Fruit fly (Drosophila melanogaster) whole organism, prepupa: ENCODE measurements around the gene Girdin.

Experiments
- Blimp-1 ChIP-seq: fragments of 200-800 bp; sonication (Bioruptor generic); optimal IDR thresholded peaks from 3 replicates; lab custom pipeline; 2017; ENCODE audit warnings: missing biosample characterization, missing genetic modification characterization, mild to moderate bottlenecking, moderate library complexity, missing genetic modification reagents
- CG10669 ChIP-seq: fragments of 200-800 bp; sonication (Bioruptor generic); optimal IDR thresholded peaks from 3 replicates; lab custom pipeline; 2018; ENCODE audit warnings: missing biosample characterization, mild to moderate bottlenecking, missing genetic modification characterization, moderate library complexity
- CG11294 ChIP-seq: fragments of 200-800 bp; sonication (Bioruptor generic); IDR thresholded peaks from 2 replicates; pipeline ENCODE4 v1.3.6; 2022; ENCODE audit warnings: missing biosample characterization, missing genetic modification characterization
- CG11902 ChIP-seq: fragments of 200-800 bp; sonication (Bioruptor generic); optimal IDR thresholded peaks from 3 replicates; lab custom pipeline; 2016; ENCODE audit warnings: missing biosample characterization, missing genetic modification characterization
- CG1621 ChIP-seq: fragments of 200-800 bp; sonication (Bioruptor generic); optimal IDR thresholded peaks from 3 replicates; lab custom pipeline; 2018; ENCODE audit warnings: missing biosample characterization, mild to moderate bottlenecking, missing genetic modification characterization
- CG16779 ChIP-seq: fragments of 200-800 bp; sonication (Bioruptor generic); optimal IDR thresholded peaks from 3 replicates; lab custom pipeline; 2017; ENCODE audit warnings: missing biosample characterization, mild to moderate bottlenecking, missing genetic modification characterization
- CG31627 ChIP-seq: fragments of 200-800 bp; sonication (Bioruptor generic); optimal IDR thresholded peaks from 3 replicates; lab custom pipeline; 2016; ENCODE audit warnings: missing biosample characterization, missing genetic modification characterization
- CG32006 ChIP-seq: fragments of 200-800 bp; sonication (Bioruptor generic); optimal IDR thresholded peaks from 3 replicates; lab custom pipeline; 2017; ENCODE audit warnings: missing biosample characterization, mild to moderate bottlenecking, missing genetic modification characterization
- CG34406 ChIP-seq: fragments of 200-800 bp; sonication (Bioruptor generic); optimal IDR thresholded peaks from 3 replicates; lab custom pipeline; 2016; ENCODE audit warnings: missing biosample characterization, missing genetic modification characterization
- CG3919 ChIP-seq: fragments of 200-800 bp; sonication (Bioruptor generic); optimal IDR thresholded peaks from 3 replicates; lab custom pipeline; 2016; ENCODE audit warnings: missing biosample characterization, missing genetic modification characterization
- CG4318 ChIP-seq: fragments of 200-800 bp; sonication (Bioruptor generic); optimal IDR thresholded peaks from 3 replicates; lab custom pipeline; 2017; ENCODE audit warnings: missing biosample characterization, mild to moderate bottlenecking, missing genetic modification characterization
- CG6276 ChIP-seq: fragments of 200-800 bp; sonication (Bioruptor generic); optimal IDR thresholded peaks from 2 replicates; lab custom pipeline; 2017; ENCODE audit warnings: missing biosample characterization, mild to moderate bottlenecking, missing genetic modification characterization
- CG6808 ChIP-seq: fragments of 200-800 bp; sonication (Bioruptor generic); optimal IDR thresholded peaks from 3 replicates; lab custom pipeline; 2017; ENCODE audit warnings: missing biosample characterization, missing genetic modification characterization, mild to moderate bottlenecking, moderate library complexity, missing genetic modification reagents
- CG6854 ChIP-seq: fragments of 200-800 bp; sonication (Bioruptor generic); optimal IDR thresholded peaks from 2 replicates; lab custom pipeline; 2017; ENCODE audit warnings: missing biosample characterization, mild to moderate bottlenecking, missing genetic modification characterization
- CG8119 ChIP-seq: fragments of 200-800 bp; sonication (Bioruptor generic); IDR thresholded peaks from 3 replicates; pipeline ENCODE4 v1.3.6; 2022; ENCODE audit warnings: missing biosample characterization, missing genetic modification characterization
- CG9139 ChIP-seq: fragments of 200-800 bp; sonication (Bioruptor generic); optimal IDR thresholded peaks from 3 replicates; lab custom pipeline; 2017; ENCODE audit warnings: missing biosample characterization, mild to moderate bottlenecking, missing genetic modification characterization
- Eip75B ChIP-seq: fragments of 200-800 bp; sonication (Bioruptor generic); optimal IDR thresholded peaks from 3 replicates; lab custom pipeline; 2016; ENCODE audit warnings: missing biosample characterization, missing genetic modification characterization
- Eip78C ChIP-seq: fragments of 200-800 bp; sonication (Bioruptor generic); peaks from one replicate; lab custom pipeline; 2016; ENCODE audit warnings: missing biosample characterization, missing genetic modification characterization
- Ets96B ChIP-seq: fragments of 200-800 bp; optimal IDR thresholded peaks from 2 replicates; lab custom pipeline; 2019; ENCODE audit warnings: missing biosample characterization, mild to moderate bottlenecking, missing genetic modification characterization, moderate library complexity
- Hr38 ChIP-seq: sonication (Bioruptor generic); optimal IDR thresholded peaks from 2 replicates; lab custom pipeline; 2016; ENCODE audit warnings: missing biosample characterization, missing genetic modification characterization
- Met ChIP-seq: fragments of 200-800 bp; sonication (Bioruptor generic); optimal IDR thresholded peaks from 3 replicates; lab custom pipeline; 2016; ENCODE audit warnings: missing biosample characterization, missing genetic modification characterization
- OdsH ChIP-seq: fragments of 200-800 bp; sonication (Bioruptor generic); optimal IDR thresholded peaks from 3 replicates; lab custom pipeline; 2016; ENCODE audit warnings: missing biosample characterization, missing genetic modification characterization
- Smox ChIP-seq: fragments of 200-800 bp; sonication (Bioruptor generic); optimal IDR thresholded peaks from 3 replicates; lab custom pipeline; 2016; ENCODE audit warnings: missing biosample characterization, missing genetic modification characterization
- Sox102F ChIP-seq: fragments of 200-800 bp; sonication (Bioruptor generic); optimal IDR thresholded peaks from 2 replicates; lab custom pipeline; 2016; ENCODE audit warnings: missing biosample characterization, mild to moderate bottlenecking, missing genetic modification characterization
- Sox15 ChIP-seq: fragments of 200-800 bp; sonication (Bioruptor generic); optimal IDR thresholded peaks from 3 replicates; lab custom pipeline; 2016; ENCODE audit warnings: missing biosample characterization, missing genetic modification characterization
- achi ChIP-seq: fragments of 200-800 bp; sonication (Bioruptor generic); optimal IDR thresholded peaks from 3 replicates; lab custom pipeline; 2016; ENCODE audit warnings: missing biosample characterization, missing genetic modification characterization
- dsx ChIP-seq: fragments of 200-800 bp; optimal IDR thresholded peaks from 3 replicates; lab custom pipeline; 2019; ENCODE audit warnings: missing biosample characterization, mild to moderate bottlenecking, missing genetic modification characterization, moderate library complexity; ENCODE audit not compliant: poor library complexity, severe bottlenecking
- fkh ChIP-seq: fragments of 200-800 bp; sonication (Bioruptor generic); optimal IDR thresholded peaks from 3 replicates; lab custom pipeline; 2017; ENCODE audit warnings: missing biosample characterization, mild to moderate bottlenecking, missing genetic modification characterization, moderate library complexity
- lz ChIP-seq: fragments of 200-800 bp; sonication (Bioruptor generic); optimal IDR thresholded peaks from 3 replicates; lab custom pipeline; 2016; ENCODE audit warnings: missing biosample characterization, missing genetic modification characterization
- pdm3 ChIP-seq: fragments of 200-800 bp; sonication (Bioruptor generic); optimal IDR thresholded peaks from 3 replicates; lab custom pipeline; 2016; ENCODE audit warnings: missing biosample characterization, missing genetic modification characterization
- ss ChIP-seq, 2 experiments: fragments of 200-800 bp; sonication (Bioruptor generic); optimal IDR thresholded peaks; 2 replicates in 1 of 2; 3 replicates in 1 of 2; lab custom pipeline; 2017 to 2018; ENCODE audit warnings: mild to moderate bottlenecking in 2 of 2, missing biosample characterization in 2 of 2, missing genetic modification characterization in 2 of 2, moderate library complexity in 1 of 2
- vri ChIP-seq: fragments of 200-800 bp; sonication (Bioruptor generic); optimal IDR thresholded peaks from 3 replicates; lab custom pipeline; 2016; ENCODE audit warnings: missing biosample characterization, mild to moderate bottlenecking, missing genetic modification characterization

Gene Girdin

DNA sequence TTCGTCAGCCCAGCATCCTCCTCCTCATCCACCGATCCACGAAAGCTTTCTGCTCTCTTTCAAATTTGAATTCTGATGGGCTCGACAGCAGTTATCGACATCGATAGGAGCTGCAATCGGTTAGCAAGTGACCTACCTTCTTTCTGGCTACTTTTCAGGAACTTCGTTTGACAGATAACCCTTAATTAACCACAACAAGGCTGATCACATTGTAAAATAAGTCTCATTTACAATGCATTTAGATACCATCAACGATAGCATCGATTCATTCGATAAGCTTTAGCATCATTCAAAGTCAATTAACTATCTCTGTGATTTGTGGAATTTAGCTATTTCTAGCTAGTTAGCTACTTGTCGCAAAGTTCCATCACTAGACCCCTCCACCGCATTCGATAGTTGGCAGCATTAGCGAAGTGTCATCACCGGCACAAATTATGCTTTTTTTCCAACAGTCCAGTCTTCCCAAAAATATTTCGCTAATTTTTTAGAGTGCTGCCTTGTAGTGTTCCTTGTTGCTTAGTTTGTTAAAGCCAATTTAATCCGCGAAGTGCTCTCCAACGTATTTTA lies at the start of gene Girdin, which contains the start of gene MnM (continued):
- TF ChIP-seq CG32006 (GFP tag; lab: Kevin White, UChicago) (no peak), CG6808 (GFP tag; lab: Kevin White, UChicago) (no peak), vri (GFP tag; lab: Kevin White, UChicago) (no peak), dsx (GFP tag; lab: Kevin White, UChicago) (no peak), pdm3 (GFP tag; lab: Kevin White, UChicago) (no peak), CG16779 (tag; lab: Kevin White, UChicago) (no peak), Sox102F (no peak)

dm6 chr3L:3134064-3134545 lies 44.6 kb upstream of the Girdin start:
- TF ChIP-seq CG3919 (GFP tag; lab: Kevin White, UChicago) (peak; percentile 9), vri (GFP tag; lab: Kevin White, UChicago) (peak; percentile 0), CG1621 (tag; lab: Kevin White, UChicago) (no peak), Sox102F (peak; percentile 26), CG10669 (GFP tag; lab: Kevin White, UChicago) (no peak), CG16779 (tag; lab: Kevin White, UChicago) (peak; percentile 23), CG6854 (peak; percentile 18), Eip78C (peak; percentile 68), achi (GFP tag; lab: Kevin White, UChicago) (peak; percentile 20), Ets96B (no peak), fkh (GFP tag; lab: Kevin White, UChicago) (peak; percentile 82), dsx (GFP tag; lab: Kevin White, UChicago) (peak; percentile 25), CG6808 (GFP tag; lab: Kevin White, UChicago) (peak; percentile 18), ss (GFP tag; optimal IDR thresholded peaks at IDR 0.05; lab: Kevin White, UChicago) (peak in 1 of 2 experiments; percentile 30), CG34406 (no peak), Smox (no peak), Sox15 (GFP tag; lab: Kevin White, UChicago) (no peak), OdsH (no peak), CG4318 (GFP tag; lab: Kevin White, UChicago) (no peak), CG11902 (GFP tag; lab: Kevin White, UChicago) (no peak), Hr38 (GFP tag; lab: Kevin White, UChicago) (no peak), CG9139 (GFP tag; lab: Kevin White, UChicago) (peak; percentile 57), CG8119 (0 out of 3 replicates have a peak, but pooled peaks have one; percentile 18)
- TF ChIP-seq, all 60 proteins: peak for 13

- TF ChIP-seq Met (GFP tag; lab: Kevin White, UChicago) (no peak), Eip75B (GFP tag; lab: Kevin White, UChicago) (peak; percentile 4), CG31627 (GFP tag; lab: Kevin White, UChicago) (no peak), Blimp-1 (GFP tag; lab: Kevin White, UChicago) (peak; percentile 77), CG11294 (GFP tag; lab: Robert Waterston, UW) (peak; percentile 9; the same call in 1 of the 2 replicates), lz (no peak)
Measured at dm6 chr3L:3141411-3141810, 37.3 kb upstream of the Girdin start.

dm6 chr3L:3142516-3143382 lies 36.0 kb upstream of the Girdin start:
- TF ChIP-seq Eip78C (peak; percentile 39), CG6276 (GFP tag; lab: Kevin White, UChicago) (no peak), fkh (GFP tag; lab: Kevin White, UChicago) (peak; percentile 65)
- TF ChIP-seq, all 60 proteins: peak for 2
